Fruit fly (Drosophila melanogaster): ENCODE data around the gene nsl1.

The nsl1 gene

DNA sequence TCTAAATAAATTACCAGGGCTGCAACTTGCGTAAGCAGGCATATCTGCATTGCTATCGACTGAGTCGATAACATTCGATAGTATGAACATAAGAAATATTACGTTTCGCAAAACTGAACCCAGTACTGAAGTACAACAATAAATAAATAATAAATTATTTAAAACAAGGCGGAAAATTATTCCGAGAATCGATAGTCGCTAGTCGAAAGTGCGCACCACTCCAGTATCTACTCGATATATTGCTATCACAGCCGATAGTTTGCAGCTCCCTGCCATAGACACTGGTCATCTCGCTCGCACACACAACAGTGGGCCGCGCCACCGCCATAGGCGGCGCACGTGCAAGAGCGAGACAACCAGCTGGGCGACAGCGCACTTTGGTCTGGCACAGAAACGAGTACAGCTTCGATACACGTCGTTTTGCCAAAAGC is at the start of gene nsl1 (continued):
- TF ChIP-seq chinmo (GFP tag; IDR thresholded peaks at IDR 0.05; ENCODE audit: partially characterized antibody) (peak; percentile 88; the same call in 3 of the 4 replicates), wdn (GFP tag; IDR thresholded peaks at IDR 0.05) (peak; percentile 33; the same call in 1 of the 2 replicates), YL-1 (GFP tag; optimal IDR thresholded peaks at IDR 0.05) (peak; percentile 94), CG13296 (GFP tag; optimal IDR thresholded peaks at IDR 0.05) (no peak), CG31441 (GFP tag; IDR thresholded peaks at IDR 0.05) (0 out of 2 replicates have a peak, but pooled peaks have one; percentile 31), ems (GFP tag; optimal IDR thresholded peaks at IDR 0.05) (peak; percentile 20), CG4730 (GFP tag; IDR thresholded peaks at IDR 0.05) (no peak), Doc2 (GFP tag; IDR thresholded peaks at IDR 0.05) (no peak), CG18011 (GFP tag; optimal IDR thresholded peaks at IDR 0.05) (peak; percentile 19), chm (GFP tag; IDR thresholded peaks at IDR 0.05) (no peak; the same call in 1 of the 2 replicates), pb (GFP tag; optimal IDR thresholded peaks at IDR 0.05) (no peak), caup (GFP tag; optimal IDR thresholded peaks at IDR 0.05; ENCODE audit: severe bottlenecking) (peak; percentile 63), schlank (tag; optimal IDR thresholded peaks at IDR 0.05) (no peak), ERR (GFP tag; optimal IDR thresholded peaks at IDR 0.05) (no peak), CG3838 (GFP tag; optimal IDR thresholded peaks at IDR 0.05) (no peak), Chrac-16 (GFP tag; optimal IDR thresholded peaks at IDR 0.05) (peak; percentile 44), Sin3A (optimal IDR thresholded peaks at IDR 0.05) (peak; percentile 80), insv (GFP tag; optimal IDR thresholded peaks at IDR 0.05) (peak in 1 of 2 experiments; percentile 17), CG8281 (tag; optimal IDR thresholded peaks at IDR 0.05) (no peak), sqz (GFP tag; optimal IDR thresholded peaks at IDR 0.05) (no peak), Oli (tag; optimal IDR thresholded peaks at IDR 0.05) (no peak), CG14965 (GFP tag; optimal IDR thresholded peaks at IDR 0.05; ENCODE audit: borderline replicate concordance) (no peak), CG10431 (GFP tag; optimal IDR thresholded peaks at IDR 0.05) (no peak), CG42726 (GFP tag; IDR thresholded peaks at IDR 0.05; ENCODE audit: partially characterized antibody) (peak; percentile 94), sd (tag; optimal IDR thresholded peaks at IDR 0.05) (no peak), CG1603 (tag; optimal IDR thresholded peaks at IDR 0.05) (peak; percentile 58), CG7839 (tag; optimal IDR thresholded peaks at IDR 0.05) (peak; percentile 21), CG18476 (GFP tag; optimal IDR thresholded peaks at IDR 0.05) (peak; percentile 38), tx (GFP tag; optimal IDR thresholded peaks at IDR 0.05) (no peak), CG16815 (GFP tag; optimal IDR thresholded peaks at IDR 0.05) (no peak), otp (GFP tag; IDR thresholded peaks at IDR 0.05) (no peak), fd96Cb (tag; optimal IDR thresholded peaks at IDR 0.05) (no peak), HHEX (GFP tag; optimal IDR thresholded peaks at IDR 0.05) (no peak), CG1529 (GFP tag; optimal IDR thresholded peaks at IDR 0.05) (peak; percentile 7), rib (GFP tag; IDR thresholded peaks at IDR 0.05) (peak; percentile 69), CG3281 (GFP tag; optimal IDR thresholded peaks at IDR 0.05) (peak; percentile 33), sob (GFP tag; IDR thresholded peaks at IDR 0.05) (peak; percentile 48), Nf-YC (tag; optimal IDR thresholded peaks at IDR 0.05) (peak; percentile 78), Mes4 (GFP tag; optimal IDR thresholded peaks at IDR 0.05) (no peak), Jarid2 (GFP tag; optimal IDR thresholded peaks at IDR 0.05) (no peak), gcm (GFP tag; optimal IDR thresholded peaks at IDR 0.05) (peak; percentile 14), shn (GFP tag; optimal IDR thresholded peaks at IDR 0.05) (no peak), CG3847 (GFP tag; IDR thresholded peaks at IDR 0.05) (peak; percentile 62), Camta (GFP tag; optimal IDR thresholded peaks at IDR 0.05) (no peak), Dll (GFP tag; IDR thresholded peaks at IDR 0.05; ENCODE audit: partially characterized antibody) (peak; percentile 97), CG30431 (GFP tag; optimal IDR thresholded peaks at IDR 0.05) (no peak), CoRest (tag; optimal IDR thresholded peaks at IDR 0.05) (peak; percentile 31), br (optimal IDR thresholded peaks at IDR 0.05) (no peak), dmrt11E (tag; optimal IDR thresholded peaks at IDR 0.05) (peak; percentile 29), pros (GFP tag; optimal IDR thresholded peaks at IDR 0.05) (no peak), ttk (GFP tag; IDR thresholded peaks at IDR 0.05) (peak; percentile 41; the same call in 1 of the 2 replicates)
